Fruit fly (Drosophila melanogaster) whole organism, prepupa: ENCODE data around the gene CG32264.

Experiments
- Blimp-1 ChIP-seq: fragments of 200-800 bp; sonication (Bioruptor generic); optimal IDR thresholded peaks from 3 replicates; lab custom pipeline; 2017; ENCODE audit warnings: missing biosample characterization, missing genetic modification characterization, mild to moderate bottlenecking, moderate library complexity, missing genetic modification reagents
- CG11762 ChIP-seq: fragments of 200-800 bp; sonication (Bioruptor generic); optimal IDR thresholded peaks from 3 replicates; lab custom pipeline; 2016; ENCODE audit warnings: missing biosample characterization, missing genetic modification characterization; ENCODE audit not compliant: insufficient read depth
- CG15336 ChIP-seq: fragments of 200-800 bp; sonication (Bioruptor generic); IDR thresholded peaks from 2 replicates; pipeline ENCODE4 v1.3.6; 2022; ENCODE audit warnings: missing biosample characterization, missing genetic modification characterization
- CG1621 ChIP-seq: fragments of 200-800 bp; sonication (Bioruptor generic); optimal IDR thresholded peaks from 3 replicates; lab custom pipeline; 2018; ENCODE audit warnings: missing biosample characterization, mild to moderate bottlenecking, missing genetic modification characterization
- CG16779 ChIP-seq: fragments of 200-800 bp; sonication (Bioruptor generic); optimal IDR thresholded peaks from 3 replicates; lab custom pipeline; 2017; ENCODE audit warnings: missing biosample characterization, mild to moderate bottlenecking, missing genetic modification characterization
- CG3032 ChIP-seq: fragments of 200-800 bp; optimal IDR thresholded peaks from 2 replicates; lab custom pipeline; 2019; ENCODE audit warnings: missing biosample characterization, mild to moderate bottlenecking, missing genetic modification characterization, moderate library complexity
- CG31627 ChIP-seq: fragments of 200-800 bp; sonication (Bioruptor generic); optimal IDR thresholded peaks from 3 replicates; lab custom pipeline; 2016; ENCODE audit warnings: missing biosample characterization, missing genetic modification characterization
- CG32006 ChIP-seq: fragments of 200-800 bp; sonication (Bioruptor generic); optimal IDR thresholded peaks from 3 replicates; lab custom pipeline; 2017; ENCODE audit warnings: missing biosample characterization, mild to moderate bottlenecking, missing genetic modification characterization
- CG34406 ChIP-seq: fragments of 200-800 bp; sonication (Bioruptor generic); optimal IDR thresholded peaks from 3 replicates; lab custom pipeline; 2016; ENCODE audit warnings: missing biosample characterization, missing genetic modification characterization
- CG3919 ChIP-seq: fragments of 200-800 bp; sonication (Bioruptor generic); optimal IDR thresholded peaks from 3 replicates; lab custom pipeline; 2016; ENCODE audit warnings: missing biosample characterization, missing genetic modification characterization
- CG4318 ChIP-seq: fragments of 200-800 bp; sonication (Bioruptor generic); optimal IDR thresholded peaks from 3 replicates; lab custom pipeline; 2017; ENCODE audit warnings: missing biosample characterization, mild to moderate bottlenecking, missing genetic modification characterization
- CG6163 ChIP-seq: fragments of 200-800 bp; sonication (Bioruptor generic); IDR thresholded peaks from 3 replicates; pipeline ENCODE4 v1.3.6; 2022; ENCODE audit warnings: missing biosample characterization, missing genetic modification characterization
- CG6276 ChIP-seq: fragments of 200-800 bp; sonication (Bioruptor generic); optimal IDR thresholded peaks from 2 replicates; lab custom pipeline; 2017; ENCODE audit warnings: missing biosample characterization, mild to moderate bottlenecking, missing genetic modification characterization
- CG6854 ChIP-seq: fragments of 200-800 bp; sonication (Bioruptor generic); optimal IDR thresholded peaks from 2 replicates; lab custom pipeline; 2017; ENCODE audit warnings: missing biosample characterization, mild to moderate bottlenecking, missing genetic modification characterization
- CG8119 ChIP-seq: fragments of 200-800 bp; sonication (Bioruptor generic); IDR thresholded peaks from 3 replicates; pipeline ENCODE4 v1.3.6; 2022; ENCODE audit warnings: missing biosample characterization, missing genetic modification characterization
- CG8319 ChIP-seq: fragments of 200-800 bp; sonication (Bioruptor generic); optimal IDR thresholded peaks from 3 replicates; lab custom pipeline; 2016; ENCODE audit warnings: missing biosample characterization, missing genetic modification characterization
- CG8632 ChIP-seq: fragments of 200-800 bp; sonication (Bioruptor generic); optimal IDR thresholded peaks from 3 replicates; lab custom pipeline; 2016; ENCODE audit warnings: missing biosample characterization, missing genetic modification characterization
- CG9139 ChIP-seq: fragments of 200-800 bp; sonication (Bioruptor generic); optimal IDR thresholded peaks from 3 replicates; lab custom pipeline; 2017; ENCODE audit warnings: missing biosample characterization, mild to moderate bottlenecking, missing genetic modification characterization
- Eip75B ChIP-seq: fragments of 200-800 bp; sonication (Bioruptor generic); optimal IDR thresholded peaks from 3 replicates; lab custom pipeline; 2016; ENCODE audit warnings: missing biosample characterization, missing genetic modification characterization
- Eip78C ChIP-seq: fragments of 200-800 bp; sonication (Bioruptor generic); peaks from one replicate; lab custom pipeline; 2016; ENCODE audit warnings: missing biosample characterization, missing genetic modification characterization
- Eip93F ChIP-seq: fragments of 200-800 bp; sonication (Bioruptor generic); optimal IDR thresholded peaks from 2 replicates; lab custom pipeline; 2016; ENCODE audit warnings: missing biosample characterization, mild to moderate bottlenecking, missing genetic modification characterization
- Ets21C ChIP-seq: fragments of 200-800 bp; sonication (Bioruptor generic); optimal IDR thresholded peaks from 3 replicates; lab custom pipeline; 2016; ENCODE audit warnings: missing biosample characterization, missing genetic modification characterization
- Ets96B ChIP-seq: fragments of 200-800 bp; optimal IDR thresholded peaks from 2 replicates; lab custom pipeline; 2019; ENCODE audit warnings: missing biosample characterization, mild to moderate bottlenecking, missing genetic modification characterization, moderate library complexity
- Hr38 ChIP-seq: sonication (Bioruptor generic); optimal IDR thresholded peaks from 2 replicates; lab custom pipeline; 2016; ENCODE audit warnings: missing biosample characterization, missing genetic modification characterization
- Hr39 ChIP-seq: fragments of 200-800 bp; sonication (Bioruptor generic); optimal IDR thresholded peaks from 2 replicates; lab custom pipeline; 2016; ENCODE audit warnings: missing biosample characterization, missing genetic modification characterization
- Met ChIP-seq: fragments of 200-800 bp; sonication (Bioruptor generic); optimal IDR thresholded peaks from 3 replicates; lab custom pipeline; 2016; ENCODE audit warnings: missing biosample characterization, missing genetic modification characterization
- OdsH ChIP-seq: fragments of 200-800 bp; sonication (Bioruptor generic); optimal IDR thresholded peaks from 3 replicates; lab custom pipeline; 2016; ENCODE audit warnings: missing biosample characterization, missing genetic modification characterization
- Smox ChIP-seq: fragments of 200-800 bp; sonication (Bioruptor generic); optimal IDR thresholded peaks from 3 replicates; lab custom pipeline; 2016; ENCODE audit warnings: missing biosample characterization, missing genetic modification characterization
- Sox102F ChIP-seq: fragments of 200-800 bp; sonication (Bioruptor generic); optimal IDR thresholded peaks from 2 replicates; lab custom pipeline; 2016; ENCODE audit warnings: missing biosample characterization, mild to moderate bottlenecking, missing genetic modification characterization
- Sox15 ChIP-seq: fragments of 200-800 bp; sonication (Bioruptor generic); optimal IDR thresholded peaks from 3 replicates; lab custom pipeline; 2016; ENCODE audit warnings: missing biosample characterization, missing genetic modification characterization
- achi ChIP-seq: fragments of 200-800 bp; sonication (Bioruptor generic); optimal IDR thresholded peaks from 3 replicates; lab custom pipeline; 2016; ENCODE audit warnings: missing biosample characterization, missing genetic modification characterization
- acj6 ChIP-seq: fragments of 200-800 bp; sonication (Bioruptor generic); optimal IDR thresholded peaks from 3 replicates; lab custom pipeline; 2016; ENCODE audit warnings: missing biosample characterization, missing genetic modification characterization
- cyc ChIP-seq: fragments of 200-800 bp; sonication (Bioruptor generic); optimal IDR thresholded peaks from 3 replicates; lab custom pipeline; 2016; ENCODE audit warnings: missing biosample characterization, missing genetic modification characterization
- dsx ChIP-seq: fragments of 200-800 bp; optimal IDR thresholded peaks from 3 replicates; lab custom pipeline; 2019; ENCODE audit warnings: missing biosample characterization, mild to moderate bottlenecking, missing genetic modification characterization, moderate library complexity; ENCODE audit not compliant: poor library complexity, severe bottlenecking
- eg ChIP-seq: fragments of 200-800 bp; sonication (Bioruptor generic); IDR thresholded peaks from 3 replicates; pipeline ENCODE4 v1.3.6; 2022; ENCODE audit warnings: missing biosample characterization, missing genetic modification characterization
- esn ChIP-seq: fragments of 200-800 bp; sonication (Bioruptor generic); optimal IDR thresholded peaks from 2 replicates; lab custom pipeline; 2016; ENCODE audit warnings: missing biosample characterization, mild to moderate bottlenecking, missing genetic modification characterization, moderate library complexity
- fd59A ChIP-seq: fragments of 200-800 bp; sonication (Bioruptor generic); optimal IDR thresholded peaks from 2 replicates; lab custom pipeline; 2017; ENCODE audit warnings: missing biosample characterization, mild to moderate bottlenecking, missing genetic modification characterization, missing genetic modification reagents
- fkh ChIP-seq: fragments of 200-800 bp; sonication (Bioruptor generic); optimal IDR thresholded peaks from 3 replicates; lab custom pipeline; 2017; ENCODE audit warnings: missing biosample characterization, mild to moderate bottlenecking, missing genetic modification characterization, moderate library complexity
- lz ChIP-seq: fragments of 200-800 bp; sonication (Bioruptor generic); optimal IDR thresholded peaks from 3 replicates; lab custom pipeline; 2016; ENCODE audit warnings: missing biosample characterization, missing genetic modification characterization
- net ChIP-seq: fragments of 200-800 bp; sonication (Bioruptor generic); optimal IDR thresholded peaks from 3 replicates; lab custom pipeline; 2016; ENCODE audit warnings: missing biosample characterization, missing genetic modification characterization
- pdm3 ChIP-seq: fragments of 200-800 bp; sonication (Bioruptor generic); optimal IDR thresholded peaks from 3 replicates; lab custom pipeline; 2016; ENCODE audit warnings: missing biosample characterization, missing genetic modification characterization
- spab ChIP-seq: fragments of 200-800 bp; sonication (Bioruptor generic); optimal IDR thresholded peaks from 2 replicates; lab custom pipeline; 2017; ENCODE audit warnings: missing biosample characterization, mild to moderate bottlenecking, missing genetic modification characterization, missing genetic modification reagents
- ss ChIP-seq, 2 experiments: fragments of 200-800 bp; sonication (Bioruptor generic); optimal IDR thresholded peaks; 2 replicates in 1 of 2; 3 replicates in 1 of 2; lab custom pipeline; 2017 to 2018; ENCODE audit warnings: mild to moderate bottlenecking in 2 of 2, missing biosample characterization in 2 of 2, missing genetic modification characterization in 2 of 2, moderate library complexity in 1 of 2
- svp ChIP-seq: fragments of 200-800 bp; sonication (Bioruptor generic); peaks from one replicate; lab custom pipeline; 2016; ENCODE audit warnings: missing biosample characterization, missing genetic modification characterization
- topi ChIP-seq: fragments of 200-800 bp; sonication (Bioruptor generic); optimal IDR thresholded peaks from 3 replicates; lab custom pipeline; 2016; ENCODE audit warnings: missing biosample characterization, missing genetic modification characterization
- vri ChIP-seq: fragments of 200-800 bp; sonication (Bioruptor generic); optimal IDR thresholded peaks from 3 replicates; lab custom pipeline; 2016; ENCODE audit warnings: missing biosample characterization, mild to moderate bottlenecking, missing genetic modification characterization

The CG32264 gene

dm6 chr3L:3695379-3695778, 110.9 kb downstream of the CG32264 start (continued):
- TF ChIP-seq acj6 (peak; percentile 44), CG16779 (tag; lab: Kevin White, UChicago) (no peak), CG32006 (GFP tag; lab: Kevin White, UChicago) (peak; percentile 6), Sox102F (GFP tag; lab: Kevin White, UChicago) (peak; percentile 58), lz (GFP tag; lab: Kevin White, UChicago) (peak; percentile 22), dsx (GFP tag; lab: Kevin White, UChicago) (peak; percentile 29), achi (GFP tag; lab: Kevin White, UChicago) (peak; percentile 22), fd59A (GFP tag; lab: Kevin White, UChicago) (no peak), OdsH (GFP tag; lab: Kevin White, UChicago) (peak; percentile 4), pdm3 (GFP tag; lab: Kevin White, UChicago) (peak; percentile 31), CG6163 (peak; percentile 59; the same call in 2 of the 3 replicates), fkh (GFP tag; lab: Kevin White, UChicago) (no peak), Sox15 (no peak), Ets21C (GFP tag; lab: Kevin White, UChicago) (no peak), CG8632 (GFP tag; lab: Kevin White, UChicago) (peak; percentile 24), Eip93F (GFP tag; lab: Kevin White, UChicago) (no peak), svp (GFP tag; lab: Kevin White, UChicago) (peak; percentile 85), CG6276 (GFP tag; lab: Kevin White, UChicago) (no peak), CG8119 (GFP tag; lab: Robert Waterston, UW) (no peak), CG3032 (tag; lab: Kevin White, UChicago) (peak; percentile 47), spab (GFP tag; lab: Kevin White, UChicago) (peak; percentile 45), CG4318 (GFP tag; lab: Kevin White, UChicago) (no peak), CG3919 (GFP tag; lab: Kevin White, UChicago) (peak; percentile 40), CG8319 (GFP tag; lab: Kevin White, UChicago) (no peak), Eip78C (GFP tag; lab: Kevin White, UChicago) (peak; percentile 58), CG11762 (no peak), cyc (GFP tag; lab: Kevin White, UChicago) (peak; percentile 35), Blimp-1 (GFP tag; lab: Kevin White, UChicago) (no peak), Smox (GFP tag; lab: Kevin White, UChicago) (peak; percentile 40), eg (GFP tag; lab: Robert Waterston, UW) (no peak)

dm6 chr3L:3691639-3692038, 114.6 kb downstream of the CG32264 start:
- TF ChIP-seq CG6854 (peak; percentile 66), esn (GFP tag; lab: Kevin White, UChicago) (peak; percentile 33), topi (GFP tag; lab: Kevin White, UChicago) (no peak), svp (GFP tag; lab: Kevin White, UChicago) (peak; percentile 57), vri (GFP tag; lab: Kevin White, UChicago) (peak; percentile 40), CG34406 (peak; percentile 12), Sox102F (GFP tag; lab: Kevin White, UChicago) (peak; percentile 7), Hr38 (GFP tag; lab: Kevin White, UChicago) (no peak), Ets21C (GFP tag; lab: Kevin White, UChicago) (no peak), Met (GFP tag; lab: Kevin White, UChicago) (peak; percentile 2), Blimp-1 (GFP tag; lab: Kevin White, UChicago) (peak; percentile 39)
- TF ChIP-seq, all 60 proteins: peak for 8

- no peak for TF ChIP-seq CG11762
- peak; percentile 6 for TF ChIP-seq CG3919 (GFP tag; lab: Kevin White, UChicago)
- no peak for TF ChIP-seq Hr39 (GFP tag; lab: Kevin White, UChicago)
- TF ChIP-seq CG32006 (GFP tag; lab: Kevin White, UChicago) = peak; percentile 56
- peak; percentile 49; the same call in 1 of the 3 replicates for TF ChIP-seq CG6163
- TF ChIP-seq pdm3 (GFP tag; lab: Kevin White, UChicago) = peak; percentile 12
- no peak for TF ChIP-seq Met (GFP tag; lab: Kevin White, UChicago)
- no peak for TF ChIP-seq Eip75B (GFP tag; lab: Kevin White, UChicago)
- TF ChIP-seq vri (GFP tag; lab: Kevin White, UChicago) = no peak
- TF ChIP-seq CG15336 = peak; percentile 54
- TF ChIP-seq CG9139 = no peak
- peak; percentile 29 for TF ChIP-seq spab (GFP tag; lab: Kevin White, UChicago)
- TF ChIP-seq CG31627 (GFP tag; lab: Kevin White, UChicago) = no peak
- peak; percentile 24 for TF ChIP-seq CG3032 (tag; lab: Kevin White, UChicago)
- TF ChIP-seq Ets21C (GFP tag; lab: Kevin White, UChicago) = no peak
- TF ChIP-seq ss (GFP tag; optimal IDR thresholded peaks at IDR 0.05; lab: Kevin White, UChicago) = peak in 1 of 2 experiments; percentile 26
- TF ChIP-seq CG1621 = peak; percentile 9
- no peak for TF ChIP-seq Sox15
- TF ChIP-seq cyc (GFP tag; lab: Kevin White, UChicago) = no peak
- TF ChIP-seq Ets96B (tag; lab: Kevin White, UChicago) = peak; percentile 45
- TF ChIP-seq CG6276 (GFP tag; lab: Kevin White, UChicago) = peak; percentile 26
- peak; percentile 26 for TF ChIP-seq net (GFP tag; lab: Kevin White, UChicago)
- TF ChIP-seq OdsH (GFP tag; lab: Kevin White, UChicago) = peak; percentile 24
These were observed 116.2 kb downstream of the CG32264 start for dm6 chr3L:3690085-3690484.
